Worm (Caenorhabditis elegans) whole organism, midembryonic: Measurements from ENCODE around the gene hda-6.
A peak's percentile ranks its signal among the peaks of the same experiment; 100 is the strongest.

Experiments used
- T22C8.4 ChIP-seq: fragments of 200-800 bp; sonication (Bioruptor generic); IDR thresholded peaks from 2 replicates; pipeline ENCODE4 v1.3.6; 2022; ENCODE audit warnings: missing genetic modification characterization, missing compliant biosample characterization
- cog-1 ChIP-seq: sonication (generic microtip); optimal IDR thresholded peaks from 2 replicates; lab custom pipeline; 2016; ENCODE audit warnings: missing genetic modification characterization, missing compliant biosample characterization
- flt-1 ChIP-seq: fragments of 200-800 bp; sonication (Bioruptor generic); IDR thresholded peaks from 2 replicates; pipeline ENCODE4 v1.3.6; 2022; ENCODE audit warnings: missing genetic modification characterization, missing compliant biosample characterization
- klf-2 ChIP-seq: fragments of 200-800 bp; sonication (Bioruptor generic); conservative IDR thresholded peaks from 2 replicates; pipeline ENCODE4 v1.3.6; 2022; ENCODE audit warnings: missing genetic modification reagents, missing genetic modification characterization, missing compliant biosample characterization
- med-1 ChIP-seq: sonication (generic microtip); optimal IDR thresholded peaks from 2 replicates; lab custom pipeline; 2017; ENCODE audit warnings: missing genetic modification characterization, mild to moderate bottlenecking, missing compliant biosample characterization, antibody characterized with exemption, missing genetic modification reagents; ENCODE audit not compliant: insufficient read depth
- tab-1 ChIP-seq: fragments of 200-800 bp; sonication (Bioruptor generic); IDR thresholded peaks from 2 replicates; pipeline ENCODE4 v1.3.6; 2022; ENCODE audit warnings: missing genetic modification characterization, missing compliant biosample characterization
- ztf-23 ChIP-seq: fragments of 200-800 bp; sonication (Bioruptor generic); IDR thresholded peaks from 2 replicates; pipeline ENCODE4 v1.3.6; 2022; ENCODE audit warnings: missing genetic modification reagents, missing genetic modification characterization, missing compliant biosample characterization

ce11 chrIV:5334518-5334917, 29.6 kb downstream of the hda-6 start:
- TF ChIP-seq flt-1 = no peak; the same call in 1 of the 2 replicates
- TF ChIP-seq cog-1 (tag; lab: Kevin White, UChicago) = no peak
- no peak for TF ChIP-seq T22C8.4 (GFP tag; lab: Robert Waterston, UW)
- TF ChIP-seq tab-1 = no peak
- TF ChIP-seq ztf-23 = peak; percentile 85
- no peak; the same call in none of the 2 replicates for TF ChIP-seq klf-2 (GFP tag; lab: Robert Waterston, UW)
- no peak for TF ChIP-seq med-1 (GFP tag; lab: Kevin White, UChicago)
